Fruit fly (Drosophila melanogaster) whole organism, prepupa: ENCODE results near the gene Eig71Ec.

Source experiments
- CG10631 ChIP-seq: fragments of 200-800 bp; sonication (Bioruptor generic); optimal IDR thresholded peaks from 2 replicates; lab custom pipeline; 2016; ENCODE audit warnings: missing biosample characterization, missing genetic modification characterization
- CG10669 ChIP-seq: fragments of 200-800 bp; sonication (Bioruptor generic); optimal IDR thresholded peaks from 3 replicates; lab custom pipeline; 2018; ENCODE audit warnings: missing biosample characterization, mild to moderate bottlenecking, missing genetic modification characterization, moderate library complexity
- CG11294 ChIP-seq: fragments of 200-800 bp; sonication (Bioruptor generic); IDR thresholded peaks from 2 replicates; pipeline ENCODE4 v1.3.6; 2022; ENCODE audit warnings: missing biosample characterization, missing genetic modification characterization
- CG11762 ChIP-seq: fragments of 200-800 bp; sonication (Bioruptor generic); optimal IDR thresholded peaks from 3 replicates; lab custom pipeline; 2016; ENCODE audit warnings: missing biosample characterization, missing genetic modification characterization; ENCODE audit not compliant: insufficient read depth
- CG1621 ChIP-seq: fragments of 200-800 bp; sonication (Bioruptor generic); optimal IDR thresholded peaks from 3 replicates; lab custom pipeline; 2018; ENCODE audit warnings: missing biosample characterization, mild to moderate bottlenecking, missing genetic modification characterization
- CG16779 ChIP-seq: fragments of 200-800 bp; sonication (Bioruptor generic); optimal IDR thresholded peaks from 3 replicates; lab custom pipeline; 2017; ENCODE audit warnings: missing biosample characterization, mild to moderate bottlenecking, missing genetic modification characterization
- CG3032 ChIP-seq: fragments of 200-800 bp; optimal IDR thresholded peaks from 2 replicates; lab custom pipeline; 2019; ENCODE audit warnings: missing biosample characterization, mild to moderate bottlenecking, missing genetic modification characterization, moderate library complexity
- CG31627 ChIP-seq: fragments of 200-800 bp; sonication (Bioruptor generic); optimal IDR thresholded peaks from 3 replicates; lab custom pipeline; 2016; ENCODE audit warnings: missing biosample characterization, missing genetic modification characterization
- CG32006 ChIP-seq: fragments of 200-800 bp; sonication (Bioruptor generic); optimal IDR thresholded peaks from 3 replicates; lab custom pipeline; 2017; ENCODE audit warnings: missing biosample characterization, mild to moderate bottlenecking, missing genetic modification characterization
- CG34406 ChIP-seq: fragments of 200-800 bp; sonication (Bioruptor generic); optimal IDR thresholded peaks from 3 replicates; lab custom pipeline; 2016; ENCODE audit warnings: missing biosample characterization, missing genetic modification characterization
- CG4318 ChIP-seq: fragments of 200-800 bp; sonication (Bioruptor generic); optimal IDR thresholded peaks from 3 replicates; lab custom pipeline; 2017; ENCODE audit warnings: missing biosample characterization, mild to moderate bottlenecking, missing genetic modification characterization
- CG6163 ChIP-seq: fragments of 200-800 bp; sonication (Bioruptor generic); IDR thresholded peaks from 3 replicates; pipeline ENCODE4 v1.3.6; 2022; ENCODE audit warnings: missing biosample characterization, missing genetic modification characterization
- CG6276 ChIP-seq: fragments of 200-800 bp; sonication (Bioruptor generic); optimal IDR thresholded peaks from 2 replicates; lab custom pipeline; 2017; ENCODE audit warnings: missing biosample characterization, mild to moderate bottlenecking, missing genetic modification characterization
- CG6854 ChIP-seq: fragments of 200-800 bp; sonication (Bioruptor generic); optimal IDR thresholded peaks from 2 replicates; lab custom pipeline; 2017; ENCODE audit warnings: missing biosample characterization, mild to moderate bottlenecking, missing genetic modification characterization
- CG7368 ChIP-seq: fragments of 200-800 bp; sonication (Bioruptor generic); optimal IDR thresholded peaks from 3 replicates; lab custom pipeline; 2016; ENCODE audit warnings: missing biosample characterization, missing genetic modification characterization
- CG8119 ChIP-seq: fragments of 200-800 bp; sonication (Bioruptor generic); IDR thresholded peaks from 3 replicates; pipeline ENCODE4 v1.3.6; 2022; ENCODE audit warnings: missing biosample characterization, missing genetic modification characterization
- CG8319 ChIP-seq: fragments of 200-800 bp; sonication (Bioruptor generic); optimal IDR thresholded peaks from 3 replicates; lab custom pipeline; 2016; ENCODE audit warnings: missing biosample characterization, missing genetic modification characterization
- CG9139 ChIP-seq: fragments of 200-800 bp; sonication (Bioruptor generic); optimal IDR thresholded peaks from 3 replicates; lab custom pipeline; 2017; ENCODE audit warnings: missing biosample characterization, mild to moderate bottlenecking, missing genetic modification characterization
- Eip75B ChIP-seq: fragments of 200-800 bp; sonication (Bioruptor generic); optimal IDR thresholded peaks from 3 replicates; lab custom pipeline; 2016; ENCODE audit warnings: missing biosample characterization, missing genetic modification characterization
- Eip78C ChIP-seq: fragments of 200-800 bp; sonication (Bioruptor generic); peaks from one replicate; lab custom pipeline; 2016; ENCODE audit warnings: missing biosample characterization, missing genetic modification characterization
- Eip93F ChIP-seq: fragments of 200-800 bp; sonication (Bioruptor generic); optimal IDR thresholded peaks from 2 replicates; lab custom pipeline; 2016; ENCODE audit warnings: missing biosample characterization, mild to moderate bottlenecking, missing genetic modification characterization
- Ets96B ChIP-seq: fragments of 200-800 bp; optimal IDR thresholded peaks from 2 replicates; lab custom pipeline; 2019; ENCODE audit warnings: missing biosample characterization, mild to moderate bottlenecking, missing genetic modification characterization, moderate library complexity
- Gug ChIP-seq: fragments of 200-800 bp; sonication (Bioruptor generic); IDR thresholded peaks from 2 replicates; pipeline ENCODE4 v1.3.6; 2022; ENCODE audit warnings: missing biosample characterization, missing genetic modification characterization
- Hr4 ChIP-seq: fragments of 200-800 bp; sonication (Bioruptor generic); optimal IDR thresholded peaks from 3 replicates; lab custom pipeline; 2016; ENCODE audit warnings: missing biosample characterization, missing genetic modification characterization
- OdsH ChIP-seq: fragments of 200-800 bp; sonication (Bioruptor generic); optimal IDR thresholded peaks from 3 replicates; lab custom pipeline; 2016; ENCODE audit warnings: missing biosample characterization, missing genetic modification characterization
- Smox ChIP-seq: fragments of 200-800 bp; sonication (Bioruptor generic); optimal IDR thresholded peaks from 3 replicates; lab custom pipeline; 2016; ENCODE audit warnings: missing biosample characterization, missing genetic modification characterization
- Sox14 ChIP-seq: fragments of 200-800 bp; sonication (Bioruptor generic); optimal IDR thresholded peaks from 3 replicates; lab custom pipeline; 2016; ENCODE audit warnings: missing biosample characterization, missing genetic modification characterization
- Sox15 ChIP-seq: fragments of 200-800 bp; sonication (Bioruptor generic); optimal IDR thresholded peaks from 3 replicates; lab custom pipeline; 2016; ENCODE audit warnings: missing biosample characterization, missing genetic modification characterization
- acj6 ChIP-seq: fragments of 200-800 bp; sonication (Bioruptor generic); optimal IDR thresholded peaks from 3 replicates; lab custom pipeline; 2016; ENCODE audit warnings: missing biosample characterization, missing genetic modification characterization
- cyc ChIP-seq: fragments of 200-800 bp; sonication (Bioruptor generic); optimal IDR thresholded peaks from 3 replicates; lab custom pipeline; 2016; ENCODE audit warnings: missing biosample characterization, missing genetic modification characterization
- dac ChIP-seq: fragments of 200-800 bp; sonication (Bioruptor generic); optimal IDR thresholded peaks from 2 replicates; lab custom pipeline; 2017; ENCODE audit warnings: missing biosample characterization, mild to moderate bottlenecking, missing genetic modification characterization
- dsx ChIP-seq: fragments of 200-800 bp; optimal IDR thresholded peaks from 3 replicates; lab custom pipeline; 2019; ENCODE audit warnings: missing biosample characterization, mild to moderate bottlenecking, missing genetic modification characterization, moderate library complexity; ENCODE audit not compliant: poor library complexity, severe bottlenecking
- eg ChIP-seq: fragments of 200-800 bp; sonication (Bioruptor generic); IDR thresholded peaks from 3 replicates; pipeline ENCODE4 v1.3.6; 2022; ENCODE audit warnings: missing biosample characterization, missing genetic modification characterization
- esn ChIP-seq: fragments of 200-800 bp; sonication (Bioruptor generic); optimal IDR thresholded peaks from 2 replicates; lab custom pipeline; 2016; ENCODE audit warnings: missing biosample characterization, mild to moderate bottlenecking, missing genetic modification characterization, moderate library complexity
- fd59A ChIP-seq: fragments of 200-800 bp; sonication (Bioruptor generic); optimal IDR thresholded peaks from 2 replicates; lab custom pipeline; 2017; ENCODE audit warnings: missing biosample characterization, mild to moderate bottlenecking, missing genetic modification characterization, missing genetic modification reagents
- fd85E ChIP-seq: fragments of 200-800 bp; sonication (Bioruptor generic); optimal IDR thresholded peaks from 3 replicates; lab custom pipeline; 2016; ENCODE audit warnings: missing biosample characterization, missing genetic modification characterization
- fkh ChIP-seq: fragments of 200-800 bp; sonication (Bioruptor generic); optimal IDR thresholded peaks from 3 replicates; lab custom pipeline; 2017; ENCODE audit warnings: missing biosample characterization, mild to moderate bottlenecking, missing genetic modification characterization, moderate library complexity
- lz ChIP-seq: fragments of 200-800 bp; sonication (Bioruptor generic); optimal IDR thresholded peaks from 3 replicates; lab custom pipeline; 2016; ENCODE audit warnings: missing biosample characterization, missing genetic modification characterization
- net ChIP-seq: fragments of 200-800 bp; sonication (Bioruptor generic); optimal IDR thresholded peaks from 3 replicates; lab custom pipeline; 2016; ENCODE audit warnings: missing biosample characterization, missing genetic modification characterization
- pdm3 ChIP-seq: fragments of 200-800 bp; sonication (Bioruptor generic); optimal IDR thresholded peaks from 3 replicates; lab custom pipeline; 2016; ENCODE audit warnings: missing biosample characterization, missing genetic modification characterization
- spab ChIP-seq: fragments of 200-800 bp; sonication (Bioruptor generic); optimal IDR thresholded peaks from 2 replicates; lab custom pipeline; 2017; ENCODE audit warnings: missing biosample characterization, mild to moderate bottlenecking, missing genetic modification characterization, missing genetic modification reagents
- ss ChIP-seq, 2 experiments: fragments of 200-800 bp; sonication (Bioruptor generic); optimal IDR thresholded peaks; 2 replicates in 1 of 2; 3 replicates in 1 of 2; lab custom pipeline; 2017 to 2018; ENCODE audit warnings: mild to moderate bottlenecking in 2 of 2, missing biosample characterization in 2 of 2, missing genetic modification characterization in 2 of 2, moderate library complexity in 1 of 2
- svp ChIP-seq: fragments of 200-800 bp; sonication (Bioruptor generic); peaks from one replicate; lab custom pipeline; 2016; ENCODE audit warnings: missing biosample characterization, missing genetic modification characterization
- topi ChIP-seq: fragments of 200-800 bp; sonication (Bioruptor generic); optimal IDR thresholded peaks from 3 replicates; lab custom pipeline; 2016; ENCODE audit warnings: missing biosample characterization, missing genetic modification characterization
- vri ChIP-seq: fragments of 200-800 bp; sonication (Bioruptor generic); optimal IDR thresholded peaks from 3 replicates; lab custom pipeline; 2016; ENCODE audit warnings: missing biosample characterization, mild to moderate bottlenecking, missing genetic modification characterization

Gene Eig71Ec

dm6 chr3L:15647712-15648621 lies 4.1 kb downstream of the Eig71Ec start, which contains the start of the genes comm3 and CG43083:
Gene comm3, minus strand, starts transcription at chr3L:15647762.
Gene CG43083, plus strand, starts transcription at chr3L:15648571.
- TF ChIP-seq dac (GFP tag; lab: Kevin White, UChicago), result no peak
- peak; percentile 53 for TF ChIP-seq Eip78C (GFP tag; lab: Kevin White, UChicago)
- peak; percentile 73 for TF ChIP-seq fkh (GFP tag; lab: Kevin White, UChicago)

DNA sequence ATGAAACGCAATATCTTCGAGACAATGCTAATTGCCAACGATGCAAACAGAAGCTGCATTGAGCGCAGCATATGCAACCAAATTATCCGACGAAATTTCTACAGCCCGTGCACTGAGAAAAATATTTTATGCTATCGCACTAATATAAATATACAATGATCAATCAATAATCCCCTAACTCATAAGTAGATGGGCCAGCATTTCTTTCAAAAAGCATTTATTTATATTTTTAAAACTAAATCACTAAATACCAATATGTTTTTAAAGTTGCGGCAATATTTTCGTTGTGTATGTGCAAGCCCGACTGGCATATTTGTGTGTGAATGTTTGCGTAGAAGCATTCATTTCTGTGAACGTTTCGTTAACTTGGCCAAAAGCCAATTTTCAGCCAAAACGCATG lies 5.9 kb downstream of the Eig71Ec start:
- TF ChIP-seq svp (GFP tag; lab: Kevin White, UChicago), result peak; percentile 34
- no peak for TF ChIP-seq CG1621 (tag; lab: Kevin White, UChicago)
- peak; percentile 3 for TF ChIP-seq Hr4 (GFP tag; lab: Kevin White, UChicago)
- TF ChIP-seq CG8119, result 0 out of 3 replicates have a peak, but pooled peaks have one; percentile 14
- no peak for TF ChIP-seq fd59A (GFP tag; lab: Kevin White, UChicago)
- peak; percentile 24 for TF ChIP-seq Eip78C (GFP tag; lab: Kevin White, UChicago)

DNA sequence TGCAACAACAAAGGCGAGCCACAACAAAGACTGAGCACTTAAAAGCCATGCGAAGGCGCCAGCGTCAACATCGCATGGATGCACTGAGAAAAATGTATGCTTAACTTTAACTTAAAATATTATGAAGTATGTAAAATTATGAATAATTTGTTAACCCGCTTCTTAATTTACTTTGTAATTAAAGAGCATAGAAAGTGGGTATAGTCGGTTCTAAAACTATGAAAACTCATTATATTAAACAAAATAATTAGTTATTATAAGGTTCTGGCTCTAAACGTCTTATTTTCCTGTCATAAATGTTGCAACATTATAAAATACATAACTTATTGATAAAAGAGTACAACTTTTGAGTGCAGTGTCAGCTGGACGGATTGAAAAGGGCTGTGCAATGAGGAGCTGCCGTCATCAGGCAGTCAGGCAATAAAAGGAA lies 10.4 kb downstream of the Eig71Ec start:
- TF ChIP-seq CG32006 (GFP tag; lab: Kevin White, UChicago) (peak; percentile 51), Hr4 (GFP tag; lab: Kevin White, UChicago) (no peak), CG11762 (GFP tag; lab: Kevin White, UChicago) (peak; percentile 43), CG6854 (GFP tag; lab: Kevin White, UChicago) (no peak), CG10669 (GFP tag; lab: Kevin White, UChicago) (peak; percentile 66), CG34406 (GFP tag; lab: Kevin White, UChicago) (peak; percentile 23), net (GFP tag; lab: Kevin White, UChicago) (peak; percentile 5), CG8319 (peak; percentile 37), CG4318 (GFP tag; lab: Kevin White, UChicago) (peak; percentile 14), lz (peak; percentile 27), fd85E (GFP tag; lab: Kevin White, UChicago) (no peak), CG9139 (GFP tag; lab: Kevin White, UChicago) (no peak), OdsH (GFP tag; lab: Kevin White, UChicago) (peak; percentile 34), cyc (peak; percentile 53), ss (GFP tag; optimal IDR thresholded peaks at IDR 0.05; lab: Kevin White, UChicago) (peak in 1 of 2 experiments; percentile 51), acj6 (GFP tag; lab: Kevin White, UChicago) (peak; percentile 31), CG16779 (no peak), vri (no peak), Ets96B (tag; lab: Kevin White, UChicago) (peak; percentile 50), Gug (0 out of 2 replicates have a peak, but pooled peaks have one; percentile 21), CG3032 (tag; lab: Kevin White, UChicago) (peak; percentile 41), eg (GFP tag; lab: Robert Waterston, UW) (no peak), CG6276 (GFP tag; lab: Kevin White, UChicago) (no peak), dac (GFP tag; lab: Kevin White, UChicago) (peak; percentile 29), CG11294 (GFP tag; lab: Robert Waterston, UW) (no peak), pdm3 (GFP tag; lab: Kevin White, UChicago) (peak; percentile 44), Sox14 (GFP tag; lab: Kevin White, UChicago) (peak; percentile 64), CG31627 (GFP tag; lab: Kevin White, UChicago) (peak; percentile 38), spab (GFP tag; lab: Kevin White, UChicago) (peak; percentile 29), Sox15 (GFP tag; lab: Kevin White, UChicago) (no peak), Smox (GFP tag; lab: Kevin White, UChicago) (peak; percentile 49), Eip93F (GFP tag; lab: Kevin White, UChicago) (no peak), CG1621 (tag; lab: Kevin White, UChicago) (peak; percentile 3), CG6163 (peak; percentile 41; the same call in 1 of the 3 replicates), CG10631 (peak; percentile 49), topi (GFP tag; lab: Kevin White, UChicago) (peak; percentile 64), esn (GFP tag; lab: Kevin White, UChicago) (peak; percentile 73), Eip75B (peak; percentile 52), dsx (GFP tag; lab: Kevin White, UChicago) (peak; percentile 17), CG7368 (GFP tag; lab: Kevin White, UChicago) (peak; percentile 0)
